Worm (Caenorhabditis elegans): ENCODE results near the gene alh-2.

DNA sequence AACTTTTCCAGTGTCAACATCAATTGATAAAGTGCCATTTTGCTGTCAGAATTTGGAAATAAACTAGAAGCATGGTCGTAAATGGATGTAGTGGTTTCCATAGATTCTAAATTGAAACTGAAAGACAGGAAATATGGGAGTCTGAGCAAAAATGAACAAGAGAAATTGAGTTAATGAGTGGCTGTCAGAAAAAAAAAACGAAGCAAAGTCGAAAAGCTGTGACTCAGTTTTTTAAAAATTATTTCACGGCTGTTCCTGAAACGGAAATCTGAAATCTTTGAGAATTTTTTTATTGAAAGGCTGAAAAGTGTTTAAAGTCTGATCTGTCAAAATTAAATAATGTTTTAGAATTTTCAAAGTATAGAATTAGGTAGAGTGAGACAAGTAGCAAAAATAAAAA, 34.3 kb downstream of the alh-2 start, which contains the start of gene srw-98:
- TF ChIP-seq flt-1 (GFP tag; IDR thresholded peaks at IDR 0.05): no peak
- no peak for TF ChIP-seq T22C8.4 (GFP tag; IDR thresholded peaks at IDR 0.05)
- no peak for TF ChIP-seq cog-1 (tag; optimal IDR thresholded peaks at IDR 0.05)
- TF ChIP-seq ref-1 (GFP tag; conservative IDR thresholded peaks at IDR 0.05): no peak
- no peak for TF ChIP-seq ztf-29 (GFP tag; IDR thresholded peaks at IDR 0.05)
- no peak for TF ChIP-seq klf-2 (GFP tag; conservative IDR thresholded peaks at IDR 0.05)
- no peak for TF ChIP-seq ztf-23 (GFP tag; IDR thresholded peaks at IDR 0.05)
- TF ChIP-seq med-1 (GFP tag; optimal IDR thresholded peaks at IDR 0.05; ENCODE audit: insufficient read depth): no peak
